Fruit fly (Drosophila melanogaster): Measurements from ENCODE around the gene baz.

baz gene

DNA sequence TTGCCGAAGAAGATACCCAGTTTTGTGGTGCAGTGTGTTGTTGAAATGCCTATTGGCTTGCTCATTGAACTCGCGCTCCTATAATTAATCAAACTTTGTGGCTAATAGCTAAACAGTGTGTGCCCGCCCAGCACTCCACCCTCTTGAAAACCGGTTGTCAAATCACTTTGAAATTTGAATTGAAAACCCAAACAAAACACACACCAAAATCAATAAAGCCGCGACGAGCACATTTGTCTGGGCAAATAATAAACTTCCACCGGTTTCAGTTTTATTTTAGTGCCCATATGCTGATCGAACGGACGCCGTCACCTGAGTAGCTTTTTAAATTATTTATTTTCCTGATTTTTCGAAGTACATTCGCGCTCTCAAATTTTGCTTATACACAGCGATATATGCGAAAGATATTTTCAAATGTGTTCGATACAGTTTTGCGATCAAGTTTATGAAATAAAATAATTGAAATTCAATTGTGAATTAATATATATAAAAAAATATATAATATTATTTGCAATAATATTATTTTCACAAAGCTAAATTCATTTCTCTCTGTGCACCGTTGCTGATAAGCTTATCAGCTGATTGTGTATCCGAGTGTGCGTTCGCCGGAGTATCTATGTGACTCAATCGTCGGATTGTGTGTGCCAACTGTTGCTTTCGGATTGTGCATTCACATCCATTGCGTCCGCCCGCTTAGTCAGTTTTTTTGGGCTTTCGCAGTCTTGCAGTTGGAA is 29.9 kb upstream of the baz start (continued):
- TF ChIP-seq Fer3 (tag; optimal IDR thresholded peaks at IDR 0.05) (peak; percentile 84), mirr (GFP tag; optimal IDR thresholded peaks at IDR 0.05) (no peak), CG14860 (GFP tag; IDR thresholded peaks at IDR 0.05; ENCODE audit: partially characterized antibody) (no peak), CG4820 (GFP tag; optimal IDR thresholded peaks at IDR 0.05) (peak; percentile 50), stwl (tag; optimal IDR thresholded peaks at IDR 0.05) (no peak), CG7372 (GFP tag; IDR thresholded peaks at IDR 0.05) (peak; percentile 47; the same call in 1 of the 2 replicates), gem (tag; optimal IDR thresholded peaks at IDR 0.05) (peak; percentile 93), CG4424 (GFP tag; optimal IDR thresholded peaks at IDR 0.05) (peak; percentile 68), unc-4 (GFP tag; IDR thresholded peaks at IDR 0.05; ENCODE audit: partially characterized antibody) (no peak), E2f1 (GFP tag; IDR thresholded peaks at IDR 0.05) (peak; percentile 82), CG14014 (GFP tag; IDR thresholded peaks at IDR 0.05) (peak; percentile 81), Doc3 (GFP tag; IDR thresholded peaks at IDR 0.05; ENCODE audit: partially characterized antibody) (no peak), Hr78 (GFP tag; optimal IDR thresholded peaks at IDR 0.05) (peak in 1 of 2 experiments; percentile 46), exex (tag; optimal IDR thresholded peaks at IDR 0.05) (peak; percentile 62), CG12391 (tag; optimal IDR thresholded peaks at IDR 0.05) (peak; percentile 89), emc (GFP tag; optimal IDR thresholded peaks at IDR 0.05) (no peak), Gsc (GFP tag; IDR thresholded peaks at IDR 0.05) (no peak), Abd-B (GFP tag; optimal IDR thresholded peaks at IDR 0.05) (no peak), CG6813 (GFP tag; optimal IDR thresholded peaks at IDR 0.05) (peak; percentile 84), CG13287 (GFP tag; IDR thresholded peaks at IDR 0.05; ENCODE audit: partially characterized antibody) (no peak), CG2199 (GFP tag; IDR thresholded peaks at IDR 0.05) (0 out of 3 replicates have a peak, but pooled peaks have one; percentile 54), knrl (GFP tag; IDR thresholded peaks at IDR 0.05; ENCODE audit: partially characterized antibody) (no peak), CG9727 (GFP tag; optimal IDR thresholded peaks at IDR 0.05) (peak; percentile 84), CG12299 (tag; optimal IDR thresholded peaks at IDR 0.05) (peak; percentile 72), CG14050 (GFP tag; IDR thresholded peaks at IDR 0.05) (peak; percentile 69; the same call in 2 of the 3 replicates), CG12219 (GFP tag; optimal IDR thresholded peaks at IDR 0.05) (peak; percentile 27), CG10462 (GFP tag; optimal IDR thresholded peaks at IDR 0.05) (peak; percentile 27), CoRest (tag; optimal IDR thresholded peaks at IDR 0.05) (peak; percentile 87), Oaz (GFP tag; IDR thresholded peaks at IDR 0.05) (peak; percentile 46; the same call in 1 of the 2 replicates), maf-S (GFP tag; optimal IDR thresholded peaks at IDR 0.05) (no peak), CG18764 (GFP tag; optimal IDR thresholded peaks at IDR 0.05) (peak; percentile 61), D19A (tag; optimal IDR thresholded peaks at IDR 0.05) (peak; percentile 83), chm (GFP tag; IDR thresholded peaks at IDR 0.05) (0 out of 2 replicates have a peak, but pooled peaks have one; percentile 40), Myb (GFP tag; optimal IDR thresholded peaks at IDR 0.05) (no peak), CG4360 (GFP tag; IDR thresholded peaks at IDR 0.05) (peak; percentile 25; the same call in 1 of the 2 replicates), Vsx1 (GFP tag; optimal IDR thresholded peaks at IDR 0.05) (peak; percentile 69), CG8281 (tag; optimal IDR thresholded peaks at IDR 0.05) (peak; percentile 61), CG7556 (GFP tag; optimal IDR thresholded peaks at IDR 0.05) (peak; percentile 89), jigr1 (GFP tag; IDR thresholded peaks at IDR 0.05) (no peak), vnd (GFP tag; IDR thresholded peaks at IDR 0.05; ENCODE audit: partially characterized antibody) (no peak), CG4617 (GFP tag; optimal IDR thresholded peaks at IDR 0.05; ENCODE audit: borderline replicate concordance) (peak; percentile 8), sc (optimal IDR thresholded peaks at IDR 0.05) (no peak), sc (GFP tag; optimal IDR thresholded peaks at IDR 0.05) (peak; percentile 65), eve (GFP tag; optimal IDR thresholded peaks at IDR 0.05) (no peak), Optix (GFP tag; IDR thresholded peaks at IDR 0.05) (no peak; the same call in 2 of the 3 replicates), GATAe (GFP tag; conservative IDR thresholded peaks at IDR 0.05) (peak; percentile 90), CG12071 (GFP tag; optimal IDR thresholded peaks at IDR 0.05) (no peak), sob (GFP tag; IDR thresholded peaks at IDR 0.05) (peak; percentile 73)

All from whole organism, embryonic.